Fruit fly (Drosophila melanogaster): ENCODE data around the gene Qsox3.

- no peak for TF ChIP-seq toe (GFP tag; optimal IDR thresholded peaks at IDR 0.05)
- no peak for TF ChIP-seq Hr96 (GFP tag; optimal IDR thresholded peaks at IDR 0.05)
Measured at dm6 chr3R:21873439-21873838, 38.2 kb upstream of the Qsox3 start, which contains the start of gene CG31178.
